Worm (Caenorhabditis elegans) whole organism, young adult: ENCODE measurements around the gene him-5.

ENCODE experiments used
- B0019.2 ChIP-seq: fragments of 200-800 bp; sonication (Bioruptor generic); conservative IDR thresholded peaks from 2 replicates; pipeline ENCODE4 v1.3.6; 2022; ENCODE audit warnings: missing genetic modification reagents, missing genetic modification characterization, missing compliant biosample characterization
- D2030.7 ChIP-seq: fragments of 200-800 bp; sonication (Bioruptor generic); IDR thresholded peaks from 2 replicates; pipeline ENCODE4 v1.3.6; 2022; ENCODE audit warnings: missing genetic modification reagents, missing genetic modification characterization, missing compliant biosample characterization
- F39B2.1 ChIP-seq: fragments of 200-800 bp; sonication (Bioruptor generic); IDR thresholded peaks from 2 replicates; pipeline ENCODE4 v1.3.6; 2022; ENCODE audit warnings: missing genetic modification reagents, missing genetic modification characterization, missing compliant biosample characterization
- F52B5.7 ChIP-seq: sonication (generic microtip); optimal IDR thresholded peaks from 2 replicates; lab custom pipeline; 2016; ENCODE audit warnings: mild to moderate bottlenecking, missing genetic modification characterization, missing compliant biosample characterization
- T07F8.4 ChIP-seq: sonication (generic microtip); optimal IDR thresholded peaks from 2 replicates; lab custom pipeline; 2016; ENCODE audit warnings: mild to moderate bottlenecking, missing genetic modification characterization, moderate library complexity, missing compliant biosample characterization
- T26A5.8 ChIP-seq: sonication (generic microtip); optimal IDR thresholded peaks from 2 replicates; lab custom pipeline; 2016; ENCODE audit warnings: missing genetic modification characterization, missing compliant biosample characterization
- Y56A3A.18 ChIP-seq: fragments of 200-800 bp; sonication (Bioruptor generic); IDR thresholded peaks from 2 replicates; pipeline ENCODE4 v1.3.6; 2022; ENCODE audit warnings: missing genetic modification reagents, missing genetic modification characterization, missing compliant biosample characterization
- Y67H2A.10 ChIP-seq: fragments of 200-800 bp; sonication (Bioruptor generic); conservative IDR thresholded peaks from 2 replicates; pipeline ENCODE4 v1.3.6; 2022; ENCODE audit warnings: missing genetic modification reagents, missing genetic modification characterization, missing compliant biosample characterization
- akir-1 ChIP-seq: fragments of 200-800 bp; sonication (Bioruptor generic); optimal IDR thresholded peaks from 2 replicates; lab custom pipeline; 2018; ENCODE audit warnings: mild to moderate bottlenecking, missing genetic modification characterization, moderate library complexity, missing compliant biosample characterization
- attf-3 ChIP-seq: fragments of 200-800 bp; sonication (Bioruptor generic); conservative IDR thresholded peaks from 2 replicates; pipeline ENCODE4 v1.3.6; 2022; ENCODE audit warnings: missing genetic modification reagents, missing genetic modification characterization, missing compliant biosample characterization
- bed-1 ChIP-seq: fragments of 200-800 bp; sonication (Bioruptor generic); IDR thresholded peaks from 2 replicates; pipeline ENCODE4 v1.3.6; 2022; ENCODE audit warnings: missing genetic modification reagents, missing genetic modification characterization, missing compliant biosample characterization
- bed-2 ChIP-seq: fragments of 200-800 bp; sonication (Bioruptor generic); IDR thresholded peaks from 2 replicates; pipeline ENCODE4 v1.3.6; 2022; ENCODE audit warnings: missing genetic modification reagents, missing genetic modification characterization, missing compliant biosample characterization
- ccch-3 ChIP-seq: fragments of 200-800 bp; sonication (Bioruptor generic); optimal IDR thresholded peaks from 2 replicates; lab custom pipeline; 2018; ENCODE audit warnings: mild to moderate bottlenecking, missing genetic modification characterization, missing compliant biosample characterization
- cebp-1 ChIP-seq, 2 experiments: fragments of 200-800 bp in 1 of 2; sonication (Bioruptor generic) in 1 of 2; sonication (generic microtip) in 1 of 2; IDR thresholded peaks in 1 of 2; optimal IDR thresholded peaks in 1 of 2; 2 replicates each; pipeline versions ENCODE4 v1.3.6 to Lab custom; 2017 to 2022; ENCODE audit warnings: missing compliant biosample characterization in 2 of 2, missing genetic modification characterization in 2 of 2, mild to moderate bottlenecking in 1 of 2, missing genetic modification reagents in 1 of 2, moderate library complexity in 1 of 2
- ceh-100 ChIP-seq: fragments of 200-800 bp; sonication (Bioruptor generic); IDR thresholded peaks from 2 replicates; pipeline ENCODE4 v1.3.6; 2022; ENCODE audit warnings: missing genetic modification reagents, missing genetic modification characterization, missing compliant biosample characterization
- ceh-40 ChIP-seq: fragments of 200-800 bp; sonication (Bioruptor generic); IDR thresholded peaks from 2 replicates; pipeline ENCODE4 v1.3.6; 2022; ENCODE audit warnings: missing genetic modification characterization, missing compliant biosample characterization
- egl-18 ChIP-seq: fragments of 200-800 bp; sonication (Bioruptor generic); IDR thresholded peaks from 2 replicates; pipeline ENCODE4 v1.3.6; 2022; ENCODE audit warnings: missing genetic modification reagents, missing genetic modification characterization, missing compliant biosample characterization
- gei-17 ChIP-seq: fragments of 200-800 bp; sonication (Bioruptor generic); optimal IDR thresholded peaks from 2 replicates; lab custom pipeline; 2018; ENCODE audit warnings: mild to moderate bottlenecking, missing genetic modification characterization, missing compliant biosample characterization
- him-1 ChIP-seq: sonication (generic microtip); optimal IDR thresholded peaks from 2 replicates; lab custom pipeline; 2016; ENCODE audit warnings: missing genotype, missing genetic modification reagents, missing genetic modification characterization, missing compliant biosample characterization
- hlh-26 ChIP-seq: fragments of 200-800 bp; sonication (Bioruptor generic); conservative IDR thresholded peaks from 2 replicates; pipeline ENCODE4 v1.3.6; 2022; ENCODE audit warnings: missing genetic modification reagents, missing genetic modification characterization, missing compliant biosample characterization
- hrde-1 ChIP-seq: sonication (generic microtip); optimal IDR thresholded peaks from 2 replicates; lab custom pipeline; 2016; ENCODE audit warnings: missing genetic modification characterization, mild to moderate bottlenecking, missing compliant biosample characterization, moderate library complexity, missing genotype, missing genetic modification reagents, borderline replicate concordance
- lag-1 ChIP-seq: fragments of 200-800 bp; sonication (Bioruptor generic); IDR thresholded peaks from 2 replicates; pipeline ENCODE4 v1.3.6; 2022; ENCODE audit warnings: missing genetic modification reagents, missing genetic modification characterization, missing compliant biosample characterization
- let-526 ChIP-seq: fragments of 200-800 bp; sonication (Bioruptor generic); IDR thresholded peaks from 2 replicates; pipeline ENCODE4 v1.3.6; 2022; ENCODE audit warnings: missing genetic modification reagents, missing genetic modification characterization, missing compliant biosample characterization
- lin-35 ChIP-seq, 3 experiments: fragments of 150-350 bp in 2 of 3; sonication (generic microtip) in 1 of 3; optimal IDR thresholded peaks; 2 replicates each; lab custom pipeline; 2014 to 2018; ENCODE audit warnings: missing biosample characterization in 3 of 3, missing genetic modification characterization in 3 of 3, missing genetic modification reagents in 3 of 3
- lin-40 ChIP-seq: sonication (generic microtip); optimal IDR thresholded peaks from 2 replicates; lab custom pipeline; 2016; ENCODE audit warnings: missing genetic modification characterization, mild to moderate bottlenecking, missing compliant biosample characterization, missing genotype, missing genetic modification reagents
- lir-1 ChIP-seq: fragments of 200-800 bp; sonication (Bioruptor generic); conservative IDR thresholded peaks from 2 replicates; pipeline ENCODE4 v1.3.6; 2022; ENCODE audit warnings: missing genetic modification reagents, missing genetic modification characterization, missing compliant biosample characterization
- lsy-27 ChIP-seq: sonication (generic microtip); optimal IDR thresholded peaks from 2 replicates; lab custom pipeline; 2017; ENCODE audit warnings: missing genetic modification characterization, mild to moderate bottlenecking, missing compliant biosample characterization, antibody characterized with exemption, missing genotype, borderline replicate concordance; ENCODE audit not compliant: insufficient read depth
- madf-10 ChIP-seq: sonication (generic microtip); optimal IDR thresholded peaks from 2 replicates; lab custom pipeline; 2016; ENCODE audit warnings: mild to moderate bottlenecking, missing genetic modification characterization, missing compliant biosample characterization
- madf-6 ChIP-seq: fragments of 200-800 bp; sonication (Bioruptor generic); IDR thresholded peaks from 2 replicates; pipeline ENCODE4 v1.3.6; 2022; ENCODE audit warnings: missing genetic modification reagents, missing genetic modification characterization, missing compliant biosample characterization
- mel-28 ChIP-seq: sonication (generic microtip); optimal IDR thresholded peaks from 2 replicates; lab custom pipeline; 2016; ENCODE audit warnings: borderline replicate concordance, mild to moderate bottlenecking, missing genetic modification characterization, missing compliant biosample characterization
- mxl-1 ChIP-seq: sonication (generic microtip); optimal IDR thresholded peaks from 2 replicates; lab custom pipeline; 2016; ENCODE audit warnings: missing genetic modification characterization, missing compliant biosample characterization
- nfya-1 ChIP-seq: sonication (generic microtip); optimal IDR thresholded peaks from 2 replicates; lab custom pipeline; 2017; ENCODE audit warnings: antibody characterized with exemption, missing compliant biosample characterization, missing genetic modification characterization, borderline replicate concordance; ENCODE audit not compliant: insufficient read depth
- pbrm-1 ChIP-seq: fragments of 200-800 bp; sonication (Bioruptor generic); IDR thresholded peaks from 2 replicates; pipeline ENCODE4 v1.3.6; 2022; ENCODE audit warnings: missing genetic modification reagents, missing genetic modification characterization, missing compliant biosample characterization
- rec-8 ChIP-seq, 2 experiments: sonication (generic microtip); optimal IDR thresholded peaks; 2 replicates each; lab custom pipeline; 2016; ENCODE audit warnings: mild to moderate bottlenecking in 2 of 2, missing genetic modification characterization in 2 of 2, missing genetic modification reagents in 2 of 2, missing genotype in 2 of 2, missing biosample characterization in 1 of 2, missing compliant biosample characterization in 1 of 2, moderate library complexity in 1 of 2
- repo-1 ChIP-seq: sonication (generic microtip); optimal IDR thresholded peaks from 2 replicates; lab custom pipeline; 2017; ENCODE audit warnings: mild to moderate bottlenecking, missing genetic modification characterization, missing compliant biosample characterization
- rpc-1 ChIP-seq, 2 experiments: fragments of 150-350 bp in 1 of 2; sonication (generic microtip) in 1 of 2; optimal IDR thresholded peaks; 2 replicates each; lab custom pipeline; 2014 to 2018; ENCODE audit warnings: missing biosample characterization in 1 of 2, missing genetic modification characterization in 1 of 2, missing genetic modification reagents in 1 of 2, missing genotype in 1 of 2
- sdz-38 ChIP-seq: sonication (generic microtip); optimal IDR thresholded peaks from 2 replicates; lab custom pipeline; 2016; ENCODE audit warnings: missing genotype, missing genetic modification characterization, missing compliant biosample characterization
- snpc-4 ChIP-seq, 5 experiments: fragments of 150-350 bp in 1 of 5; sonication (generic microtip) in 4 of 5; optimal IDR thresholded peaks; 2 replicates each; lab custom pipeline; 2014 to 2018; ENCODE audit warnings: missing genetic modification characterization in 5 of 5, missing biosample characterization in 3 of 5, antibody characterized with exemption in 2 of 5, mild to moderate bottlenecking in 2 of 5, missing compliant biosample characterization in 2 of 5, missing genotype in 2 of 5, moderate library complexity in 2 of 5, missing genetic modification reagents in 1 of 5
- tlf-1 ChIP-seq: fragments of 200-800 bp; sonication (Bioruptor generic); optimal IDR thresholded peaks from 2 replicates; lab custom pipeline; 2018; ENCODE audit warnings: mild to moderate bottlenecking, missing genetic modification characterization, missing compliant biosample characterization
- ztf-3 ChIP-seq: fragments of 200-800 bp; sonication (Bioruptor generic); optimal IDR thresholded peaks from 2 replicates; lab custom pipeline; 2018; ENCODE audit warnings: mild to moderate bottlenecking, missing genetic modification characterization, missing compliant biosample characterization

Gene him-5

DNA sequence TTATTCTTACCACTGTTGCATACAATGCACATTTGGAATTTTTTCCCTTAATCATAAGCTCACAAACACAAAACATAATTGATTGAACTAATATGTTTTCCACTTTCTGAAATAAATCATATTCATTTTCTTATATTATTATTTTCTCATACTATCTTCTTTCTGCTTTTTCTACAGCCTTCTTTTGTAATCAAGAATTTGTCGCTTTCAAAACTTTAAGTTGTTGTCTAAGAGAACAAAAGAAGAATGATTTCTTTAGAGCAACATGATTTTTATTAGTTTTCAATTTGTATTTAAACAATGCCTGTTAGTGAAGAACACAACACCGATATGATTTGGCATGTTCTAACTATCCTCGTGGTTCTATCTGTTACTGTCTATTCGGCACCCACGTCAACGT, 6.3 kb upstream of the him-5 start, which contains the start of gene D1086.7:
Gene D1086.7 (plus strand): TSS at position 301 of the 400 bp plus-strand sequence.
- TF ChIP-seq pbrm-1 (GFP tag; lab: Robert Waterston, UW), result no peak
- TF ChIP-seq akir-1 (GFP tag; lab: Kevin White, UChicago), result no peak
- TF ChIP-seq, all 124 proteins: peak for 0

DNA sequence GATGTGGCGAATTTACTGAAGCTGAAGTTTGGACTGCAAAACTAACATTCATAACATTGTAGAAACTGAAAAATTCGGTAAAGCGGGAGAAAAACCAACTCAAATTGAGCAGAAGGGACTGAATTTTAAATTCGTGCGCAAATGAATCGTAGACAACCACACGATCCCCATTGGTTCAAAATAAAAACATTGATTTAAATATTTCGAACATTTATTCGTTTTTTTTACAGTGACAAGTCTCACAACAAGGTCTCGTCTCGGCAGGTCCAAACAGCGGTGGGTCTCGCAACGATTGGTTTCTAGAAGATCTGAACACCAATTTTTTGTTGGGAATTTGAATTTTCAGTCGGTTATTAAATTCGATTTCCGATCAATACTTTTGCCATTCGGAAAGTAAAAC, 4.6 kb upstream of the him-5 start, which contains the start of gene D1086.18:
Gene D1086.18 (plus strand): TSS at position 301 of the 400 bp plus-strand sequence.
- no peak for TF ChIP-seq T26A5.8
- no peak for TF ChIP-seq rec-8 (tag; optimal IDR thresholded peaks at IDR 0.05; lab: Kevin White, UChicago)
- no peak for TF ChIP-seq lir-1 (GFP tag; lab: Robert Waterston, UW)
- TF ChIP-seq bed-1 (GFP tag; lab: Robert Waterston, UW), result no peak
- TF ChIP-seq madf-6 (GFP tag; lab: Robert Waterston, UW), result no peak
- no peak for TF ChIP-seq tlf-1 (GFP tag; lab: Kevin White, UChicago)
- no peak for TF ChIP-seq ccch-3 (GFP tag; lab: Kevin White, UChicago)
- TF ChIP-seq repo-1 (tag; lab: Kevin White, UChicago), result no peak
- no peak for TF ChIP-seq let-526 (GFP tag; lab: Robert Waterston, UW)
- TF ChIP-seq ceh-100 (GFP tag; lab: Robert Waterston, UW), result no peak
- TF ChIP-seq ceh-40 (GFP tag; lab: Robert Waterston, UW), result no peak
- TF ChIP-seq lin-40 (tag; lab: Kevin White, UChicago), result no peak

DNA sequence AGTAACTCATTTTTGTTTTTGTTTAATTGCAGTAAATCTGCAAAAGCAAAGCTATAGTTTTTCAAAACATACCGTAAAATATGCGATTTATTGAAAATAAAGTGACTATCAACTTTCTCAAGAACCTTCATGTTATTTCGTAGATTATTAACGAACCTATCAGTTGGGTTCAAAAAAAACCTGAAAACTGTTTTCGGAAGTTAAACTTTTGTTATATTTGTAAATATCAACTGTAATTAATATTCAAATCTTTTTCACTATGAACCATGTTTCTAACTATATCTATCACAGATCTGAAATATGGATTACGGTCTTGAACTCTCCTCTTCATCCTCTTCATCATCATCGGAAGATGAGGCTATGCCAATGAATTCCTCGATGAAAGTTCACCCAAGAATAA, 2.2 kb upstream of the him-5 start, which contains the start of gene D1086.19:
Gene D1086.19 (plus strand): TSS at position 301 of the 400 bp plus-strand sequence.
- TF ChIP-seq sdz-38 (no peak), lir-1 (GFP tag; lab: Robert Waterston, UW) (no peak), hlh-26 (GFP tag; lab: Robert Waterston, UW) (no peak), D2030.7 (GFP tag; lab: Robert Waterston, UW) (no peak), F39B2.1 (GFP tag; lab: Robert Waterston, UW) (no peak), madf-10 (tag; lab: Kevin White, UChicago) (no peak), rec-8 (tag; optimal IDR thresholded peaks at IDR 0.05; lab: Kevin White, UChicago) (no peak), bed-2 (GFP tag; lab: Robert Waterston, UW) (no peak), T07F8.4 (tag; lab: Kevin White, UChicago) (no peak)
- TF ChIP-seq, all 124 proteins: peak for 0

DNA sequence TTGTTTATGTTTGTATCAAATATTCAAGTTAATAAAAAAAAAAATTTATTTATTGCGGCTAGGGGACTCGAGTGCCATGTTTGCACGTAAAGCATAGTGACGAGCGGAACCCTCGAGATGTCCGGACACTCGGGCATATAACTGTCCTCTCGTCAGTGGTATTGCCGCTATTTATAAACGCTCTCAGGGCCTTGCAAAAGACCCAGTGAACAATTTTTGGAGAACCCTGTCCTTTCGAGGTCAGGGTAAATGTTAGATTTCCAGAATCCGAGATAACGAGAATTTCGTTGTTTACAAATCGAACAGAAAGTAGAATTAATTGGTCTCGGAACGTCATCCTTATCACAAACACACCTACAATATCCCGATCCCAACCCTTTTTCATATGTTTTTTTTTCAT, 2.2 kb downstream of the him-5 start, which contains the start of gene D1086.3:
Gene D1086.3 (plus strand): TSS at position 390 of the 400 bp plus-strand sequence.
- TF ChIP-seq bed-2 (GFP tag; lab: Robert Waterston, UW), result no peak
- no peak for TF ChIP-seq cebp-1 (GFP tag; IDR thresholded peaks at IDR 0.05; lab: Robert Waterston, UW)
- TF ChIP-seq cebp-1 (tag; optimal IDR thresholded peaks at IDR 0.05; lab: Kevin White, UChicago), result no peak
- TF ChIP-seq tlf-1 (GFP tag; lab: Kevin White, UChicago), result no peak
- no peak for TF ChIP-seq Y67H2A.10 (GFP tag; lab: Robert Waterston, UW)
- no peak for TF ChIP-seq Y56A3A.18 (GFP tag; lab: Robert Waterston, UW)
- TF ChIP-seq repo-1 (tag; lab: Kevin White, UChicago), result peak; percentile 52
- no peak for TF ChIP-seq mel-28
- TF ChIP-seq rpc-1 (optimal IDR thresholded peaks at IDR 0.05; lab: Kevin White, UChicago), result no peak
- no peak for TF ChIP-seq rpc-1 (tag; optimal IDR thresholded peaks at IDR 0.05; lab: Kevin White, UChicago)
- TF ChIP-seq lsy-27 (tag; lab: Kevin White, UChicago), result no peak
- no peak for TF ChIP-seq hlh-26 (GFP tag; lab: Robert Waterston, UW)
- TF ChIP-seq mxl-1 (tag; lab: Kevin White, UChicago), result peak; percentile 51
- TF ChIP-seq F52B5.7 (tag; lab: Kevin White, UChicago), result no peak
- no peak for TF ChIP-seq gei-17 (GFP tag; lab: Kevin White, UChicago)
- TF ChIP-seq lin-35 (GFP tag; optimal IDR thresholded peaks at IDR 0.05; lab: Kevin White, UChicago), result no peak
- TF ChIP-seq attf-3, result peak; percentile 32; the same call in 1 of the 2 replicates
- TF ChIP-seq him-1 (tag; lab: Kevin White, UChicago), result peak; percentile 97
- no peak for TF ChIP-seq lag-1 (GFP tag; lab: Robert Waterston, UW)
- peak; percentile 27 for TF ChIP-seq hrde-1 (tag; lab: Kevin White, UChicago)
- TF ChIP-seq egl-18 (GFP tag; lab: Robert Waterston, UW), result no peak
- no peak for TF ChIP-seq B0019.2 (GFP tag; lab: Robert Waterston, UW)
- TF ChIP-seq nfya-1 (tag; lab: Kevin White, UChicago), result no peak
- TF ChIP-seq ztf-3, result no peak
- peak; percentile 97 for TF ChIP-seq snpc-4 (GFP tag; optimal IDR thresholded peaks at IDR 0.05; lab: Kevin White, UChicago)
- peak; percentile 95 to 99 (median 97) for TF ChIP-seq snpc-4 (tag; optimal IDR thresholded peaks at IDR 0.05; lab: Kevin White, UChicago)
